Worm (Caenorhabditis elegans) whole organism, L4 larva: Measurements from ENCODE around the gene pro-1.

ENCODE experiments used
- lin-39 ChIP-seq: fragments of 150-350 bp; optimal IDR thresholded peaks from 2 replicates; lab custom pipeline; 2014; ENCODE audit warnings: missing biosample characterization, missing genetic modification reagents, missing genetic modification characterization
- snpc-4 ChIP-seq: fragments of 150-350 bp; optimal IDR thresholded peaks from 2 replicates; lab custom pipeline; 2014; ENCODE audit warnings: missing biosample characterization, missing genetic modification characterization
- unc-62 ChIP-seq, 3 experiments: fragments of 150-350 bp in 1 of 3; sonication (generic microtip); optimal IDR thresholded peaks in 2 of 3; peaks in 1 of 3; 1 replicate in 1 of 3; 2 replicates in 2 of 3; lab custom pipeline; 2014 to 2017; ENCODE audit warnings: missing biosample characterization in 3 of 3, missing genetic modification characterization in 3 of 3, missing genetic modification reagents in 3 of 3, missing genotype in 1 of 3

DNA sequence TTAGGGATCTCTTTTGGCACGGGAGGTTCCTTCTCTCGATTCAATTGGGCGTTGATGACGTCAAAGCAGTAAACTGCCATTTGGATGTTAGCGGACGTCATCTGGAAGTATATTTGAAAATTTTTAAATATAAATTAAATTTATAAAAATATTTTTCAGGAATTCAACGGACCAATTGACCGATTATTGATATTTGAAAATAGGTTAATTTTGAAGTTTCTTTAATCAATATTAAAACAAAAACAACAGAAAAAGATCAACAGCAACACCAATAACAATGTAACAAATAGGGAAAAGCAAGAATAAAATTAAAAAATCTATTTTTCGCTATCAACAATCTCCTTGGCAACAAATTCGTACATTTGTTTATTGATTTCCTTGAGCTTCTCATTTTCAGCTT lies 2.6 kb downstream of the pro-1 start, which contains the start of gene R166.3:
- TF ChIP-seq snpc-4 (no peak), lin-39 (tag; lab: Kevin White, UChicago) (no peak), unc-62 (GFP tag; optimal IDR thresholded peaks at IDR 0.05 in 1 of 2; lab: Kevin White, UChicago) (no peak), unc-62 (tag; optimal IDR thresholded peaks at IDR 0.05; lab: Kevin White, UChicago) (no peak)
